Worm (Caenorhabditis elegans): ENCODE results near the gene C30F2.4.

- TF ChIP-seq dve-1 (tag; optimal IDR thresholded peaks at IDR 0.05) (no peak), rnt-1 (tag; optimal IDR thresholded peaks at IDR 0.05) (no peak), hlh-8 (tag; optimal IDR thresholded peaks at IDR 0.05) (no peak), tbx-2 (tag; optimal IDR thresholded peaks at IDR 0.05) (peak; percentile 32), ets-4 (tag; optimal IDR thresholded peaks at IDR 0.05) (no peak), ama-1 (optimal IDR thresholded peaks at IDR 0.05) (no peak), madf-2 (tag; optimal IDR thresholded peaks at IDR 0.05) (no peak), fkh-10 (GFP tag; optimal IDR thresholded peaks at IDR 0.05) (no peak), hlh-30 (tag; optimal IDR thresholded peaks at IDR 0.05; ENCODE audit: insufficient read depth) (no peak), T23F11.4 (GFP tag; optimal IDR thresholded peaks at IDR 0.05) (no peak), ceh-14 (tag; optimal IDR thresholded peaks at IDR 0.05) (peak; percentile 6), dmd-4 (tag; optimal IDR thresholded peaks at IDR 0.05; ENCODE audit: borderline replicate concordance) (no peak), Y22D7AL.16 (tag; optimal IDR thresholded peaks at IDR 0.05) (no peak), C38D4.7 (GFP tag; optimal IDR thresholded peaks at IDR 0.05) (no peak)
Measured at ce11 chrX:16040207-16040716, 36.1 kb downstream of the C30F2.4 start, which contains the start of gene B0395.3.

Data from whole organism, late embryonic.